Fruit fly (Drosophila melanogaster): Measurements from ENCODE around the gene CG7326.

Gene CG7326

dm6 chrX:18834399-18834798, 29.2 kb downstream of the CG7326 start (continued):
- TF ChIP-seq CG2712 (tag; optimal IDR thresholded peaks at IDR 0.05) (peak; percentile 5), sisA (GFP tag; IDR thresholded peaks at IDR 0.05) (peak; percentile 32; the same call in 1 of the 2 replicates), ac (GFP tag; optimal IDR thresholded peaks at IDR 0.05) (no peak), hkb (optimal IDR thresholded peaks at IDR 0.05) (no peak), hkb (GFP tag; IDR thresholded peaks at IDR 0.05) (peak; percentile 47), CG8359 (GFP tag; optimal IDR thresholded peaks at IDR 0.05; ENCODE audit: borderline replicate concordance) (no peak), BtbVII (GFP tag; optimal IDR thresholded peaks at IDR 0.05) (no peak), Mrtf (GFP tag; IDR thresholded peaks at IDR 0.05) (0 out of 3 replicates have a peak, but pooled peaks have one; percentile 15), Myb (GFP tag; optimal IDR thresholded peaks at IDR 0.05) (no peak), hbn (GFP tag; IDR thresholded peaks at IDR 0.05; ENCODE audit: partially characterized antibody) (no peak), esg (GFP tag; conservative IDR thresholded peaks at IDR 0.05) (peak; percentile 53), CG4282 (GFP tag; optimal IDR thresholded peaks at IDR 0.05) (no peak), CG12071 (GFP tag; optimal IDR thresholded peaks at IDR 0.05) (peak; percentile 7), ttk (GFP tag; IDR thresholded peaks at IDR 0.05) (peak; percentile 56), Dp (GFP tag; optimal IDR thresholded peaks at IDR 0.05) (no peak), bab2 (GFP tag; optimal IDR thresholded peaks at IDR 0.05) (no peak), trem (tag; optimal IDR thresholded peaks at IDR 0.05) (no peak), PHDP (tag; optimal IDR thresholded peaks at IDR 0.05) (no peak), sob (GFP tag; IDR thresholded peaks at IDR 0.05) (no peak), mam (GFP tag; optimal IDR thresholded peaks at IDR 0.05) (peak; percentile 40), Vsx1 (GFP tag; optimal IDR thresholded peaks at IDR 0.05) (no peak), Drgx (GFP tag; IDR thresholded peaks at IDR 0.05) (peak; percentile 49), br (optimal IDR thresholded peaks at IDR 0.05) (no peak), tgo (GFP tag; IDR thresholded peaks at IDR 0.05) (peak; percentile 21; the same call in 1 of the 3 replicates), Optix (GFP tag; IDR thresholded peaks at IDR 0.05) (0 out of 3 replicates have a peak, but pooled peaks have one; percentile 31), Atf6 (GFP tag; IDR thresholded peaks at IDR 0.05) (peak; percentile 30; the same call in 1 of the 2 replicates), lilli (GFP tag; optimal IDR thresholded peaks at IDR 0.05) (peak; percentile 50), CG4730 (GFP tag; IDR thresholded peaks at IDR 0.05) (no peak), ap (GFP tag; IDR thresholded peaks at IDR 0.05) (no peak), caup (GFP tag; optimal IDR thresholded peaks at IDR 0.05; ENCODE audit: severe bottlenecking) (peak; percentile 29), fd96Cb (tag; optimal IDR thresholded peaks at IDR 0.05) (peak; percentile 26), dmrt11E (tag; optimal IDR thresholded peaks at IDR 0.05) (no peak), CG3281 (GFP tag; optimal IDR thresholded peaks at IDR 0.05) (peak; percentile 24), CG6683 (GFP tag; optimal IDR thresholded peaks at IDR 0.05) (no peak), CG2116 (GFP tag; optimal IDR thresholded peaks at IDR 0.05) (no peak), slou (GFP tag; optimal IDR thresholded peaks at IDR 0.05) (no peak), CG7786 (GFP tag; optimal IDR thresholded peaks at IDR 0.05) (peak; percentile 9), sc (optimal IDR thresholded peaks at IDR 0.05) (no peak), sc (GFP tag; optimal IDR thresholded peaks at IDR 0.05) (no peak), Neu2 (GFP tag; optimal IDR thresholded peaks at IDR 0.05; ENCODE audit: borderline replicate concordance) (no peak), so (GFP tag; IDR thresholded peaks at IDR 0.05) (0 out of 3 replicates have a peak, but pooled peaks have one; percentile 44), CG6689 (GFP tag; IDR thresholded peaks at IDR 0.05) (0 out of 2 replicates have a peak, but pooled peaks have one; percentile 39), CG34422 (GFP tag; IDR thresholded peaks at IDR 0.05) (peak; percentile 78; the same call in 2 of the 3 replicates), oc (tag; optimal IDR thresholded peaks at IDR 0.05) (no peak), ase (GFP tag; IDR thresholded peaks at IDR 0.05) (0 out of 3 replicates have a peak, but pooled peaks have one; percentile 42), cad (GFP tag; optimal IDR thresholded peaks at IDR 0.05) (no peak), vfl (GFP tag; optimal IDR thresholded peaks at IDR 0.05) (no peak), row (GFP tag; IDR thresholded peaks at IDR 0.05) (0 out of 3 replicates have a peak, but pooled peaks have one; percentile 21), CG10366 (GFP tag; IDR thresholded peaks at IDR 0.05) (no peak), prd (optimal IDR thresholded peaks at IDR 0.05) (no peak), prd (GFP tag; IDR thresholded peaks at IDR 0.05) (peak; percentile 77), wor (GFP tag; IDR thresholded peaks at IDR 0.05) (no peak), knrl (GFP tag; IDR thresholded peaks at IDR 0.05; ENCODE audit: partially characterized antibody) (no peak)
